Worm (Caenorhabditis elegans): ENCODE results near the gene daf-31.

DNA sequence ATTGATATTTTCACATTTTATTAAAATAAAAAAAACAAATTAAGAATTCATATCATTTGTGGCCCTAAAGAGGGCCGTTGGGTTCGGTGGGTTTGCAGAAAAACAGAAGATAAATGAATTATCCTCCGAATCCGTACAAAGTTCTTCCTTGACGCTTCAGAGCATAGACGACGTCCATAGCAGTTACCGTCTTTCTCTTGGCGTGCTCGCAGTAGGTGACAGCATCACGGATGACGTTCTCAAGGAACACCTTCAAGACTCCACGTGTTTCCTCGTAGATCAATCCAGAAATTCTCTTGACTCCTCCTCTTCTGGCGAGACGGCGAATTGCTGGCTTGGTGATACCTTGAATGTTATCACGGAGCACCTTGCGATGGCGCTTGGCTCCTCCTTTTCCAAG lies 43.5 kb downstream of the daf-31 start:
- TF ChIP-seq him-1 (tag; optimal IDR thresholded peaks at IDR 0.05) (no peak), dao-5 (tag; optimal IDR thresholded peaks at IDR 0.05) (no peak)

Measured in whole organism, L4/young adult.